Worm (Caenorhabditis elegans): ENCODE data around the gene camt-1.

Gene camt-1

DNA sequence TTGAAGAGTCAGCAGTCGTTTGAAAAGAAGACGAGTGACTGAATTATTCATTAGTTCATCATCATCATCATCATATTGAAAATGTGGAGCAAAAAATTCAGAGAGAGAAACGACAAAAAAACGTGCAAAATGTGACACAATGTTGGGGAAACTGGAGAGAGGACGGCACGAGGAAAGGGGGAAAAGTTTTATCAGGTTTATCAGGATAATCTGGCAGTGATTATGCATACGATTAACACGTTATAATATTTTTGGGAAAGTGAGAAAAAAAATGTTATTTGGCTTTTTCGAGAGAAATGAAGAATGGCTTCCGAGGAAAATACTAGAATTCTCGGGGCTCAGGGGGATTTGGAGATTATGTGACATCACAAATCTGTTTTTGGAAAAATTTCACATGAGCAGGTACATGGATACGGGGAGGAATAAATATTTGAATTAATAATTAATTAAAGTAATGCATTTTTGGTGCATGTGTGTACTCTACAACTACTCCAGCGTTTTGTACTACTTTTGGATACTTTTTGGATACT, at the start of gene camt-1:
Gene camt-1, minus strand, starts transcription at position 51 of the 530 bp plus-strand sequence.
- TF ChIP-seq him-1 (tag; optimal IDR thresholded peaks at IDR 0.05) (no peak), dao-5 (tag; optimal IDR thresholded peaks at IDR 0.05) (no peak), W03F9.2 (tag; optimal IDR thresholded peaks at IDR 0.05) (no peak)

DNA sequence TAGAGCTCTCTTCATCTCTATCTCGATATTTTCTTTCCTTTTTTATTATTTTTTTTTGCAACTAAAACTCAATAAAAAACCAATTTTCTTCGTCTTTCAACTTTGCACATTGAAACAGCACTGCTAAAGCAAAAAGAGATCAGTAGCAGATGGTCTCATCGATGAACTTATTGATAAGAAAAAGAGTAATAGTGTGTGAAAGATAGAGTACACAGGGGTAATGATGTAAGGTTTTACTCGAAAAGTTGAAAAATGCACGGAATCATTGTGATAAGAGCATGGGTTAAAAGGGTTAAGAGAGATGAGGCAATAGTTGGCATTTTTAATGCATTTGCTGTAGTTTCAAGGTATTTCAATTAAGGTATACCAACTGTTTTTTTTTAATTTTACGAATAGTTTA, 47.1 kb upstream of the camt-1 start:
- TF ChIP-seq him-1 (tag; optimal IDR thresholded peaks at IDR 0.05), result no peak
- TF ChIP-seq W03F9.2 (tag; optimal IDR thresholded peaks at IDR 0.05), result no peak
- no peak for TF ChIP-seq dao-5 (tag; optimal IDR thresholded peaks at IDR 0.05)

DNA sequence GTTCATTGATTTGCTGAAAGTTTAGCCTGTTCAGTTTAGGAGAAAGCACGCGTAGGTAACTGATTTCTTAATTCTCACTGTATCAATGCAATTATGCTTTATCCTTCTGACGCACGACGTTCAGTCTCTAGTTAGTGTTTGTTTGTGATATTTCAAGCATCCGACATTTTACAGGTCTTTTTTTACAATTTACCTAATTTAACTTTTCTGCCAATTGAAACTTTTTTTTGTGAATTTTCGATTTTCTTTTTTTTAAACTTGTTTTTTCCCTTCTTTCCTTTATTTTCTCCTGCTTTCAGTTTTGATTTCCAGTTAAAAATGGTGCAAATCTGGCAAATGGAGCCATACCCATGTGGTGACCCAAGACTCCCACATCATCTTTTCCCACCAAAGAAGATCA, 45.8 kb upstream of the camt-1 start, which contains the start of gene K07E1.1:
Gene K07E1.1, plus strand, starts transcription at position 301 of the 400 bp plus-strand sequence.
- TF ChIP-seq dao-5 (tag; optimal IDR thresholded peaks at IDR 0.05) (no peak), him-1 (tag; optimal IDR thresholded peaks at IDR 0.05) (no peak), W03F9.2 (tag; optimal IDR thresholded peaks at IDR 0.05) (no peak)

DNA sequence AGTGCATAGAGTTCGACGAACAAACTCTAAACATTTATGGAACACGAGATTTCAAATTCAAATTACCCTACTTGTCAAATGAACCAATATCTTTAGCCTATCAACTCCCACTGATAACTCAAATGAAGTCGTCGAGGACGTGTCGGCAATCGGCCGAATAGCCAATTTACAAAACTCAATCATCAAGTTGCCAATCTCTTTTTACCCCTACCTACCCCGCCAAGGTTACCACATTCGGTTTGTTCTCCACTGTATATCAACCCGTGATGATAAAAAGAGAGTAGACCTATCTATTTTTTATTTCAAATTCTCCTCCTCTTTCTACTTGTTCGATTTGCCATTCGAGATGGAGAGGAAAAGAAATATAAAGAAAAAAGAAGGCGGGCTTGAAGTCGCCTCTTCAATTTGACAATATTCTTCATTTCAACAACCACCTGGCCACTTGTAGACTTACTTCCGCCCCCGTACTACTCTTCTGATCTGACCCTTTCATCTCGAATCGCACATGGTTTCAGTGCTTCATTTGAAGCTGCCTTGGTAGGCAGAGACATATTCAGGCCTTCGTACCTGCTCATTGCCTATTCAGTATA, 45.1 kb upstream of the camt-1 start:
- TF ChIP-seq dao-5 (tag; optimal IDR thresholded peaks at IDR 0.05) (no peak), W03F9.2 (tag; optimal IDR thresholded peaks at IDR 0.05) (no peak), him-1 (tag; optimal IDR thresholded peaks at IDR 0.05) (no peak)

DNA sequence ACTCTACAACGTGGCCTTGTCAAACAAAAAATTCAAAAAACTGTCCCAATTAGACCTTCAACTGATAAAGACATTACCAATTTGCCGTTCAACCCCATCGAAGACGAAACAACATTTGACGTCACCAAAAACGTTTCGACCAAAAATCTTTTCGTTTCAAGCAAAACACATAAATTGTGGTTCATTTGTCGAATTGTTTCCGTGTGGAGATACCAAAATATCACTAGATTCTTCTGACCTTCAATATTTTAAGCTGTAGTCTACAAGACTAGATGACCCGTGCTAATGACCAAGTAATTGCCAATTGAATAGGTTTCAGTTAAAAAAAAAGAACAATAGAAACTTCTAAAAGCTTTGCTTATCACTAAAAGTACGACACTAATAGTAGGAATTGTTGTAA, 43.5 kb upstream of the camt-1 start:
- no peak for TF ChIP-seq dao-5 (tag; optimal IDR thresholded peaks at IDR 0.05)
- no peak for TF ChIP-seq W03F9.2 (tag; optimal IDR thresholded peaks at IDR 0.05)
- TF ChIP-seq him-1 (tag; optimal IDR thresholded peaks at IDR 0.05), result no peak

DNA sequence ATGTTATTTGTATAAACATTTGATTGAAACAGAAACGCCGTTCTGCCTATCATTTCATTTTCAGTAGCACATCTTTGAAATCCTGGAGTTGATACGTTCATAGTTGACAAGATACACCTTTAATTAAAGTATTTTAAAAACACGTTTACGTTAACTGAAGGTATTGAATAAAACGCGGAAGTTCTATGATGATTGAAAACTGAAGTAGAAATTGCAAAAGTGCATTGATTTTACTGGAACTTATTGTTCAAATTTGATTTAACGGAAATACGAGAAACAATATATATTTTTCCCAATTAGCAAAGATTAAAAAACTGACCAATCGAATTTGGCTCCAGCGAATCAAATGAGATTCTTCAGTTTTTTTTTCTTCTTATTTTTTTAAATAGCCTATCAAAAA, 38.6 kb upstream of the camt-1 start, which contains the start of gene sra-34:
Gene sra-34, minus strand, starts transcription at position 101 of the 400 bp plus-strand sequence.
- TF ChIP-seq him-1 (tag; optimal IDR thresholded peaks at IDR 0.05) (no peak), W03F9.2 (tag; optimal IDR thresholded peaks at IDR 0.05) (no peak), dao-5 (tag; optimal IDR thresholded peaks at IDR 0.05) (no peak)

DNA sequence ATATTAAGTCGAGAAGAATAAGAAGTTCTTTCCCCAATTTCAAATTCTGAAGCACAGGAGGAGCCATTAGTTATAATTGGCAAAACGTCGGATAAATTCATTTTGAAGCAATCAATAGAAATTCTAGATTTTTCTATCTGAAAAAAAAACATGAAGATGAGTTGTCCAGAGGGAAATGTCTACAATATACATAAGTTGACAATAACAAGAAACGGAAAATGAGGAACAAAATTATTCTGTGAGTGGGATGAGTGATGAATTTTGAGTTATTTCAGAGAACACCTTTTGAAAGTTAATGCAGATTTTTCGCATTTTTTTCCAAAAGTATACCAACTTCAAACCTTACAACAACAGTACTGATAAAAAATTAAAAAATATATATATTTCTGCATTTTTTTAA, 35.7 kb upstream of the camt-1 start, which contains the start of gene sra-36:
Gene sra-36, minus strand, starts transcription at position 101 of the 400 bp plus-strand sequence.
- no peak for TF ChIP-seq him-1 (tag; optimal IDR thresholded peaks at IDR 0.05)
- no peak for TF ChIP-seq dao-5 (tag; optimal IDR thresholded peaks at IDR 0.05)
- TF ChIP-seq W03F9.2 (tag; optimal IDR thresholded peaks at IDR 0.05), result no peak

DNA sequence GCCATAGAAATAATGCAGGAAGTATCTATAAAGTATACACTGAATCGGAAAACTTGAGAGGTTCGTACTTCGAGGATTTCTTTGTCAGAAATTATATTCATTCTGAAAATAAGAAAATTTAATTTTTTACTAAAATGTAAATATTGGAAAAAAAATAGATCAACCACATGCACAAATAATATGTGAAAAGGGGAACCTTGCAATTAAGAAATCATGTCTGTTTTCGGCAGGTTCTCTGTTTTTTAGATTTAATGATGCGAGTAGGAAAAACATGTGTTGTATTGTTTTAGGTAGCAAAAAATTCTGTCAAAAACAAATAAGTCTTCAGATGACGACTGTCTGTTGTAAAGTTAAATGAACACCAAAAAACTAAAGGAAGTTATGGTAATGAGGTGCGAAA, 32.2 kb upstream of the camt-1 start, which contains the start of gene sra-33:
Gene sra-33, minus strand, starts transcription at position 101 of the 400 bp plus-strand sequence.
- no peak for TF ChIP-seq dao-5 (tag; optimal IDR thresholded peaks at IDR 0.05)

DNA sequence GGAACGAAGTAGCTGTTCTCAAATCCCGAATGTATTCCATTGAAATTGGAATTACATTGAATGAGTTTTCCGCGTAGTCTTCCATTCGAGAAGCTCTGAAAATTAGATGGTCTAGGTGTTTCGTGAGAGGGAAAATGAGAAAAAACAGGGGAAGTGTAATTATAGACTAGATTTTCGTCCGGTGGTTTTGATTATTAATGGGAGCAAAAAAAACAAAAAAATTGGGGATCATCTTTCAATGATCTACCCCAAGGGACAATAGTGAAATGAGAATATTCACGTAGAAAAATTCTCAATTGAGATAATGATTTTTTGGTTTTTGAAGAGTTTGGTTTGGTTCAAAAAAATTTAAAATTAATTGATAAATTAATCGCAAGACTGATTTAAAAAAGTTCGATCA, 26.9 kb upstream of the camt-1 start, which contains the start of gene sra-32:
Gene sra-32, minus strand, starts transcription at position 101 of the 400 bp plus-strand sequence.
- no peak for TF ChIP-seq W03F9.2 (tag; optimal IDR thresholded peaks at IDR 0.05)
- no peak for TF ChIP-seq dao-5 (tag; optimal IDR thresholded peaks at IDR 0.05)
- TF ChIP-seq him-1 (tag; optimal IDR thresholded peaks at IDR 0.05), result no peak

DNA sequence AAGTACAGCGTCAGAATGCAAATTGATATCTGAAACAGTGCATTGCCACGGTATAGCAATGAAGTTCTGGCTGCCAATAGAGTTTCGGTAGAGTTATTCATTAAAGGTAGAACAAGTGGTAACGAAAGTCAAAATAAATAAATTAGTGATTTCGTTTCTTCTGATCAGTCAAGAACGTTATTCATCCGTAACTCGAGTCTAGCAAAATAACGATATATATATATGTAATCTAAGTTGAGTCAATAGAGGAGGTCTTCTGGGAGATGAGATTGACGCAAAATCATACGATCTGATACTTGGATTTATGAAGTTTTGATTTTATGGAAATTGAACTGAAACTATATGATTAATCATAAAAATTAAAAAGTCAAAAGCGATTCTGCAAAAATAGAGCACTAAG, 22.9 kb upstream of the camt-1 start, which contains the start of gene sra-35:
Gene sra-35, minus strand, starts transcription at position 101 of the 400 bp plus-strand sequence.
- TF ChIP-seq dao-5 (tag; optimal IDR thresholded peaks at IDR 0.05), result no peak
- TF ChIP-seq him-1 (tag; optimal IDR thresholded peaks at IDR 0.05), result no peak
- no peak for TF ChIP-seq W03F9.2 (tag; optimal IDR thresholded peaks at IDR 0.05)

DNA sequence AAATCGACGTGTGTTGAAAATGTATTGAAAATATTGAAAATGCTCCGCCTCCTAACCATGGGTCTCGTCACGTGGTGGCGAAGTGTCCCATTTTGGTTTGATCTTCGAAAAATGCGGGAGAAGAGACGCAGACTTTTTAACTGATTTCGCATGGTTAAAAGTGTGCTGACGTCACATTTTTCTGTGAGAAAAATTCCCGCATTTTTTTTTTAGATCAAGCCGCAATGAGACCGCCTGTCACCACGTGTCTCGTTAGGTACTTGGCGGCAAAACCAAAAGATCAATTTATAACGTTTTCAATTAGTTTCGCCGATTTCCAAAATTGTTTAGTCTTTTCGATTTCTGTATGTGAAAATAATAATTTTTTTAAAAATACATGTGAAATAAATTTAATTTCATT, 20.2 kb upstream of the camt-1 start:
- TF ChIP-seq dao-5 (tag; optimal IDR thresholded peaks at IDR 0.05) (no peak), him-1 (tag; optimal IDR thresholded peaks at IDR 0.05) (no peak), W03F9.2 (tag; optimal IDR thresholded peaks at IDR 0.05) (no peak)

DNA sequence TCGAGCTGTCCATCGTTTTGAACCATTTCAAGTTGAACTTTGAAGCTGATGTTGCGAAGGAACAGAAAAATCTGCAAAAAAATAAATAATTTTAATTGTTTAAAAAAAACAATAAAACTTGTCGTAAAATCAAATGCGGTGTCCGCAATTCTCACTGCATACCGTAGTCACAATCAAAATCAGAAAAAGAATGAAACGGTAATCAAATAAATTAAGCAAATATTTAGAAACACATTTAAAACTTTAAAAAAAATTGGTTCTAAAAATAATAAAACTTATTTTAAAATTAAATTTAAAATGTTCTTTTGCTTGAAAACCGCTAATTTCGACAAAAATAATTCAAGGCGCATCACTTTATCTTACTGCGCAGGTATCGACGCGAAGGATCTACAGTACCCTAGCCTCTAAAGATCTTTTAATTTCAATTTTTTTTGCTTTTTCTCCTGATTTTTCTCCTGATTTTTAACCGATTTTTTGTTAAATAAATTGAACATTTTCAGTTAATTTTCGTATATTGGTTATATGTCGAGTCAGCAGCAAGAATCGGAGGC, 18.2 kb upstream of the camt-1 start, which contains the start of the genes B0304.4 and B0304.2:
Gene B0304.4, minus strand, starts transcription at position 101 of the 551 bp plus-strand sequence.
Gene B0304.2, plus strand, starts transcription at position 501 of the 551 bp plus-strand sequence.
- TF ChIP-seq him-1 (tag; optimal IDR thresholded peaks at IDR 0.05), result no peak
- TF ChIP-seq dao-5 (tag; optimal IDR thresholded peaks at IDR 0.05), result no peak
- no peak for TF ChIP-seq W03F9.2 (tag; optimal IDR thresholded peaks at IDR 0.05)

DNA sequence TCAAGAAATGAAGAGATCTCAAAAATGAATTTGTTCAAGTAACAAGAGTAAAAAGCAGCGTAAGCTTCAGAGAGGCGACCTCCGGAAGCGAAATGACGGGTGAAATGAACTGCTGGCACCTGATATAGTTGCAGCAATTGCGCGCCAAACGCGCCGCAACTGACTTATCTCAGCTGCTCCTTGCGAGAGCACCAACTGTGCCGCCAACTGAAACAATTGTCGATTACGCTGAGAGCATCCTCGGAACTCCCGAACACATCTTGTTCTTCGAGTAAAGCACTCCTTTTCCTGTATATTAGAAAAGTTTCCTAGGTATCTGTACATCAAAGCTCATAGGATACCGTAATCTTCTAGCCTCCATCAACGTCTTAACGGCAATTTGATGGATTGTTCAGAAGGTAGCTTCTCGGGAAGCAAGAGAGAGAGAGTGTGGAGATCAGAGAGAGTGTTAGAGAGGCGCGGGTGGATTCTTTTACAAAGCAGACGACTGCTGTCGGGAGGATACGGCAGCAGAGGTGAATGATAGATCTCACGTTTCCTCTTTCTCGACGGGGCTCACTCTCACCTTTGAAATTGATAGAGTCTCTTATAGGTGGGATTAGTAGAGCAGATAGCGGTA, 15.1 kb upstream of the camt-1 start:
- no peak for TF ChIP-seq him-1 (tag; optimal IDR thresholded peaks at IDR 0.05)
